Fruit fly (Drosophila melanogaster): ENCODE data around the gene spo.

- TF ChIP-seq CG8159 (tag; optimal IDR thresholded peaks at IDR 0.05) (no peak), CG9948 (tag; optimal IDR thresholded peaks at IDR 0.05) (no peak), CG10348 (GFP tag; IDR thresholded peaks at IDR 0.05) (no peak), CG14655 (GFP tag; optimal IDR thresholded peaks at IDR 0.05) (no peak), Pif1A (GFP tag; optimal IDR thresholded peaks at IDR 0.05) (no peak), Snoo (tag; optimal IDR thresholded peaks at IDR 0.05) (no peak), Ets98B (GFP tag; IDR thresholded peaks at IDR 0.05) (no peak), fd96Ca (GFP tag; IDR thresholded peaks at IDR 0.05) (no peak), Pif1B (GFP tag; optimal IDR thresholded peaks at IDR 0.05) (no peak), CG12605 (GFP tag; IDR thresholded peaks at IDR 0.05) (no peak), CG17806 (tag; optimal IDR thresholded peaks at IDR 0.05) (no peak), CG32121 (GFP tag; IDR thresholded peaks at IDR 0.05) (no peak), CG15710 (tag; optimal IDR thresholded peaks at IDR 0.05) (no peak), EcR (GFP tag; optimal IDR thresholded peaks at IDR 0.05) (peak; percentile 13)
Observed at dm6 chr3L:5608128-5608527, 15.8 kb upstream of the spo start, which contains the start of gene Eaf6.
